Worm (Caenorhabditis elegans) whole organism, midembryonic: Measurements from ENCODE around the gene pals-30.
"Not testable (repeated sequence)": the region's sequence is repeated elsewhere in the genome, so short reads cannot be mapped to it uniquely, and the experiment has no call there.

ENCODE experiments used
- T22C8.4 ChIP-seq: fragments of 200-800 bp; sonication (Bioruptor generic); IDR thresholded peaks from 2 replicates; pipeline ENCODE4 v1.3.6; 2022; ENCODE audit warnings: missing genetic modification characterization, missing compliant biosample characterization
- cog-1 ChIP-seq: sonication (generic microtip); optimal IDR thresholded peaks from 2 replicates; lab custom pipeline; 2016; ENCODE audit warnings: missing genetic modification characterization, missing compliant biosample characterization
- flt-1 ChIP-seq: fragments of 200-800 bp; sonication (Bioruptor generic); IDR thresholded peaks from 2 replicates; pipeline ENCODE4 v1.3.6; 2022; ENCODE audit warnings: missing genetic modification characterization, missing compliant biosample characterization
- klf-2 ChIP-seq: fragments of 200-800 bp; sonication (Bioruptor generic); conservative IDR thresholded peaks from 2 replicates; pipeline ENCODE4 v1.3.6; 2022; ENCODE audit warnings: missing genetic modification reagents, missing genetic modification characterization, missing compliant biosample characterization
- med-1 ChIP-seq: sonication (generic microtip); optimal IDR thresholded peaks from 2 replicates; lab custom pipeline; 2017; ENCODE audit warnings: missing genetic modification characterization, mild to moderate bottlenecking, missing compliant biosample characterization, antibody characterized with exemption, missing genetic modification reagents; ENCODE audit not compliant: insufficient read depth
- ref-1 ChIP-seq: fragments of 200-800 bp; sonication (Bioruptor generic); conservative IDR thresholded peaks from 2 replicates; pipeline ENCODE4 v1.3.6; 2022; ENCODE audit warnings: missing genetic modification reagents, missing genetic modification characterization, missing compliant biosample characterization
- tab-1 ChIP-seq: fragments of 200-800 bp; sonication (Bioruptor generic); IDR thresholded peaks from 2 replicates; pipeline ENCODE4 v1.3.6; 2022; ENCODE audit warnings: missing genetic modification characterization, missing compliant biosample characterization
- ztf-23 ChIP-seq: fragments of 200-800 bp; sonication (Bioruptor generic); IDR thresholded peaks from 2 replicates; pipeline ENCODE4 v1.3.6; 2022; ENCODE audit warnings: missing genetic modification reagents, missing genetic modification characterization, missing compliant biosample characterization
- ztf-29 ChIP-seq: fragments of 200-800 bp; sonication (Bioruptor generic); IDR thresholded peaks from 2 replicates; pipeline ENCODE4 v1.3.6; 2022; ENCODE audit warnings: missing genetic modification reagents, missing genetic modification characterization, missing compliant biosample characterization

Gene pals-30

DNA sequence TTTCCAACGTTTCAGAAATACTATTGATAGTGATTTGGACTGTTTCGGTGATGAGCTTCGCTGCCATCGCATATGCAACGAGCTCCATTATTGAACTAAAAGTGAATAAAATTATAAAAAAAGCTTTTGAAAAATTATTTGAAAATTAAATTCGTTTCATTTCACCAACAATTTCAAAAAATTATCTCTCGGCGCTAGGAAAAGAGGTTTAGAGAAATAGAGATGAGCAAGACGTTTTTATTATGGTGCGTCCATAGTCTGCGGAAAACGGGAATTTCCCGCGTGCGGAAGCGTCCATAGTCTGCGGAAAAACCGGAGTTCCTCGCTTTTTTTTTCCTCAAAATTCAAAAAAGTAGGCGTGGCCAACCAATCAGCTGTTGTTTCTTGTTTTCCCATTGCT lies at the start of gene pals-30:
TSS of gene pals-30 (minus strand) at position 101 of the 400 bp plus-strand sequence.
- TF ChIP-seq cog-1 (tag; lab: Kevin White, UChicago); ztf-23; tab-1: not testable (repeated sequence)

DNA sequence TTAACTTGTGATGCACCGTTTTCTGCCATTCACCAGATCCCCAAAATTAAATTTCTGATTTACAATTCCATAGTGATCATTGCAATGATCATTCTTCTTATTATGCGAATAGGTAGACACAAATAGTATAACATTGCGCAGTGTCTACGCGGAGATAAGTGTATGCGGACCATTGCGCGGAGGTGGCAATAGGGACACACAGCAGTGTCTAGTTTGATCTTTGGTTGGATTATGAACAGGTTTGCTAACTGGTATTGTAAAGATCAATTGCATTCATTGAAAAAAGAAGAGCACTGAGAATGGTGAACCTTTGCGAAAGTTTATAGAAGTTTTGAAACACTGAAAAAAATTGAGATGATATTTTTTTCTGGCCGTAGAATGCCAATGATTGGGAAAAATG lies 47.6 kb upstream of the pals-30 start:
- TF ChIP-seq tab-1 = no peak
- no peak for TF ChIP-seq ztf-29 (GFP tag; lab: Robert Waterston, UW)
- TF ChIP-seq klf-2 (GFP tag; lab: Robert Waterston, UW) = no peak
- no peak for TF ChIP-seq cog-1 (tag; lab: Kevin White, UChicago)
- TF ChIP-seq ztf-23 = no peak
- no peak for TF ChIP-seq med-1 (GFP tag; lab: Kevin White, UChicago)
- no peak for TF ChIP-seq T22C8.4
- no peak for TF ChIP-seq ref-1
- no peak for TF ChIP-seq flt-1

DNA sequence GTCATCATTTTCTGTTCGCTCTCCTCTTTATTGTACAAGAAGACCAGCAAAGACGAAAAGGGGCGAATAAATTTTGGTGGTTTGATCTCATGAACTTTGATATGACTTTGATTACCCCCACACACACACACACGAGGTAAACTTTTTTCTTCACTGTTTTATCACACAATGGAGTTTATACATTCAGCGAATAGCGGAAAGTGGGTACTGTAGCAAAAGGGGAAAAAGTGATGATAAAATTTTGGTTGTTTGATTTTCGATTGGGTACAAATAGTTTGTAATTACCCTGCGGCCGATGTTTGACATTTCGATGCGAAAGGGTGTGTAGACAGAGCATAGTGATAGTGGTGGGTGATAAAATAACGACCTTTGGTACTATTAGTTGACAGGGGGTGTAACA lies 42.5 kb upstream of the pals-30 start:
- TF ChIP-seq flt-1 = no peak
- no peak for TF ChIP-seq ztf-29 (GFP tag; lab: Robert Waterston, UW)
- no peak for TF ChIP-seq med-1 (GFP tag; lab: Kevin White, UChicago)
- TF ChIP-seq tab-1 = no peak
- TF ChIP-seq cog-1 (tag; lab: Kevin White, UChicago) = no peak
- TF ChIP-seq klf-2 (GFP tag; lab: Robert Waterston, UW) = no peak
- no peak for TF ChIP-seq ztf-23
- no peak for TF ChIP-seq T22C8.4
- no peak for TF ChIP-seq ref-1

DNA sequence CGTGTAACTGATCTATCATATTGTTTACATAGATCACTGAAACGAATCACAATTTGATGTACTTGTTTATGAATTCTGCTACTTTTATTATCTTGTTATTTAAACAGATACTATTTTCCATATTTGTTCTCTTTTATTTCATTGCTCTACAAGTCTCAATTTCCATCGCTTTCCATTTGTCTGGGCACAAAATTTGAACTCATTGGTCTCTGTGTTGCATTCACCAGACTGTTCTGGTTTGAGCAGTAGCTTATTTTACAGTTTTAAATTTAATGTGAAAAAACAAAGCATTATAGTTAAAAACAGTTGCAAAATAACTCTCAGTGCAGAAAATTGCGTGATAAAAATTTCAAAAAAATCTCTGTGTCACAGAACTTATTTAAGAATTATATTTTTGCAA lies 35.8 kb upstream of the pals-30 start:
- TF ChIP-seq flt-1 (no peak), ref-1 (no peak), med-1 (GFP tag; lab: Kevin White, UChicago) (no peak), ztf-29 (GFP tag; lab: Robert Waterston, UW) (no peak), cog-1 (tag; lab: Kevin White, UChicago) (no peak), T22C8.4 (no peak), klf-2 (GFP tag; lab: Robert Waterston, UW) (no peak), tab-1 (no peak), ztf-23 (no peak)

DNA sequence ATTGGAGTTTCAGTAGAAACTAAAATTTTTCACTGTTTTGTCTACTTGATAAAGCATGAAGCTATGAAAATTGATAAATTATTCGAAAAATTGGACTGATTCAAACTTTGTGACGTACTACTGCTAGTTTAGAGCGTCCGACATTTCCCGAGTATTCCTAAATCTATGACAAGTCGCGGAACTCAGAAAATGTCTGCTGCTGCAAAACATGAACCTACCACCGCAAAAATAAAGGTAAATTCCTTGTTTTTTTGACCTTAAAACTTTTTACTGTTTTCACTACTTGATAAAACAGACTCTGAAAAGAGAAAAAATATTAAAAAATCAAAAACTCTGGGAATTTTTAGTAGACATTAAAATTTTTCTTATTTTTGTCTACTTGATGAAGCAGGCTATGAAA lies 35.0 kb upstream of the pals-30 start:
- no peak for TF ChIP-seq T22C8.4
- TF ChIP-seq ref-1 = no peak
- TF ChIP-seq flt-1 = no peak
- TF ChIP-seq klf-2 (GFP tag; lab: Robert Waterston, UW) = no peak
- TF ChIP-seq ztf-29 (GFP tag; lab: Robert Waterston, UW) = no peak
- TF ChIP-seq ztf-23 = no peak
- TF ChIP-seq cog-1 (tag; lab: Kevin White, UChicago) = no peak
- TF ChIP-seq med-1 (GFP tag; lab: Kevin White, UChicago) = no peak
- no peak for TF ChIP-seq tab-1

DNA sequence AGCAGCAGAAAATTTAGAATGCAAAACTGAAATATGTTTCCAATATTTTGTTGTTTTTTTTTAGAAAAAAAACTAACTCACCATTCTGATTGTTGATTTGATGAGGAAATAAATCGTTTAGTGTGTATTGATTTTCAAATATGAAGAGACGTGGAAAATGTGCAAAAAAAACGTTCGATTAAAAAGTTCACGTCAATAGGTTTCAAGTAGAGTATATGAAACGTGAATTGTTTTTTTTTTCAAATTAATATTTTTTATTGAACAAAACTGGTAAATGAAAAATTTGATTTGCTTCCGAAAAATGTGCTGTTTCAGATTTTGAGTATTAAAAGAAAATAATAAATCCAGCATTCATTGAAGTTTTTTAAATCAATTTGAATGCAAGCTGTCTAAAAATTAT lies 29.2 kb upstream of the pals-30 start, which contains the start of gene irld-18:
TSS of gene irld-18 (minus strand) at position 101 of the 400 bp plus-strand sequence.
- TF ChIP-seq klf-2 (GFP tag; lab: Robert Waterston, UW) = no peak
- no peak for TF ChIP-seq T22C8.4
- no peak for TF ChIP-seq ztf-23
- no peak for TF ChIP-seq flt-1
- no peak for TF ChIP-seq cog-1 (tag; lab: Kevin White, UChicago)
- TF ChIP-seq med-1 (GFP tag; lab: Kevin White, UChicago) = no peak
- no peak for TF ChIP-seq ztf-29 (GFP tag; lab: Robert Waterston, UW)
- no peak for TF ChIP-seq tab-1

DNA sequence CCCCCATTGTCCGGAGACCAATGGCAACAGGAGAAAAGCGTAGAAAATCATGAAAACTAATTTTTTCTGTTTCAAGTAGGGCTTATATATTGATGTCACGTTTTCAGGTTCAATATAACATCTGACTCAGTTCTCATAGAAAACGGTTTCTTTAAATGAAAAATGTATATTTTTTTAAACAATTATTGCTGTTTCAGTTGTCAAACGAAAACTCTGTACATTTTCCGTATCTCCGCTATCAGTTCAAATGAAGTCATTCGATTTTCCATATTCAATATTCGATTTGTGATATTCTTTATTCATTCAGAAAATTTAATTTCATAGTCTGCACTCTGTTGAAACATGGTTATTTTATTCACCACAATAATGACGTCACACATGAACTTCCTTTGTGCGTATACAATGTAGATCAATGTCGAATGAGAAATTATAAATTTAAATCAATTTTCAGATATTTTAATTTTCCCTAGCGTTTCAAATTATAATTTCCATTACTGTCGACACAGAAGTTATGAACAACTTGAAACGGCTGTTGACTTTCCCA lies 27.0 kb upstream of the pals-30 start, which contains the start of gene Y57G11B.8:
TSS of gene Y57G11B.8 (minus strand) at position 51 of the 544 bp plus-strand sequence.
- no peak for TF ChIP-seq ztf-23
- TF ChIP-seq ref-1 = no peak
- TF ChIP-seq klf-2 (GFP tag; lab: Robert Waterston, UW) = no peak
- TF ChIP-seq T22C8.4 = no peak
- TF ChIP-seq ztf-29 (GFP tag; lab: Robert Waterston, UW) = no peak
- TF ChIP-seq med-1 (GFP tag; lab: Kevin White, UChicago) = no peak
- no peak for TF ChIP-seq flt-1
- TF ChIP-seq tab-1 = no peak
- no peak for TF ChIP-seq cog-1 (tag; lab: Kevin White, UChicago)

DNA sequence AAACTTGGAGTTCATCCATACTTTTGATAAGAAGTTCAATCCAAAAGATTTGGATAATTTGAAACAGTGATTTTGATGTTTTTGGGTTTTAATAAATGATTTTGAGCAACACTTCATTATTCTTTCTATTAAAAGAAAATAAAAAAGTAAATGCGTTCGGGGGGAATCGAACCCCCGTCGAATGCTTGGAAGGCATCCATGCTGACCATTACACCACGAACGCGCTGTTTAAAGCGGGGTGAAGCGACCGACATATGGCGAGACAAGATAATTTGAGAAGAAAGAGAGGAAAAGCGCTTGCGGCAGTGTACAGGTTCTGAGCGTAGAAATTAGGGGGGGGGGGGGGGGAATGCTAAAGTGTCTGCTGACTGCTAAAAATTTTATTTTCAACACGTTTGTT lies 24.7 kb upstream of the pals-30 start:
- TF ChIP-seq klf-2 (GFP tag; lab: Robert Waterston, UW) (peak; percentile 80), T22C8.4 (peak; percentile 71), tab-1 (no peak), med-1 (GFP tag; lab: Kevin White, UChicago) (peak; percentile 30), ztf-23 (no peak), flt-1 (peak; percentile 83), ref-1 (no peak), cog-1 (tag; lab: Kevin White, UChicago) (no peak), ztf-29 (GFP tag; lab: Robert Waterston, UW) (peak; percentile 63; the same call in 1 of the 2 replicates)

DNA sequence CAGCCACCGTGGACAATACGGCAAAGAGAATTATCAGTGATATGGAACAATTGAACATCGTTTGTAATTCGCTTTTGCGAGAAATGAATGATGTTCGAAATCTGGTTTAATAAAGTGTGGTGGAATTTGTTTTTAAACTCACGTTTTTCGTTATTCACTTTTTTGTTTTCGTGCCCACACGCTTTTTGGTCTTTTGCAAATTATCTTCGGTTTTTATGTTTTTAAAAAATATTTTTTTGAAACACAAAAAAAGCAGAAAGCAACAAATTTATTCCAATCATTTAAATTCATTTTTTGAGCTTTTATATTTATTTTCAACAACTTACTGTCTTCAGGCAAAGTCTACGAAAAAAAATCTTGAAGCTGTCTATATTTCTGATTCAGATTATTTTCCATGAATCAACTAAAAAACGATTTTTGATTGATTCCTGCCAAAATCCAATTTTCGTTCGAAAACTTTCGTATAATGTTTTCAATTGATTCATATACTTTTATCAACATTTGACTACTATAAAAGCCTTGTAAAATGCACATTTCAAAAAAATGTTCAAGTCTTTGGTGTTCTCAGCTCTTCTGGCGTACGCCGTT lies 22.6 kb upstream of the pals-30 start, which contains the start of the genes Y57G11B.3 and Y57G11B.5:
TSS of gene Y57G11B.3 (minus strand) at position 101 of the 588 bp plus-strand sequence.
TSS of gene Y57G11B.5 (plus strand) at position 538 of the 588 bp plus-strand sequence.
- no peak for TF ChIP-seq ztf-29 (GFP tag; lab: Robert Waterston, UW)
- no peak for TF ChIP-seq T22C8.4
- no peak for TF ChIP-seq cog-1 (tag; lab: Kevin White, UChicago)
- no peak for TF ChIP-seq ztf-23
- no peak for TF ChIP-seq med-1 (GFP tag; lab: Kevin White, UChicago)
- TF ChIP-seq flt-1 = no peak
- no peak for TF ChIP-seq tab-1
- no peak for TF ChIP-seq klf-2 (GFP tag; lab: Robert Waterston, UW)
- TF ChIP-seq ref-1 = no peak

DNA sequence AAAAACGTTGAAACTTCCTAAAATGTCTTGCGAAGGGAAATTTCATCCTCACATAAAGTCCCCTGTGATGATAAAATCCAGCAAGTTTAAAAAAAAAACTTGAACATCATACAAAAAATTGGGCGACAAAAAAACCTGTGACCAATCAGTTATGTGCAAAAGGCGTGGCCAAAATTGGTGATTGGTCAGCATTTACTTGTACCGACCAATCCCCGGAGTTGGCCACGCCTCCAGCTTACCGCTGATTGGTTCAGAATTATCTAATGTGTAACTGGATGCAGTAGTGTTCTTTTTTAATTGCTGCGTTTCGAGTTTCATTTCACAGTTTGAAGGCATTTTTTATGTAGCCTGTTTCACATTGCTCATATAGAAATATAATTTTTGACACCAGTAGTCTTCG lies 21.3 kb upstream of the pals-30 start:
- TF ChIP-seq ztf-23 = no peak
- no peak for TF ChIP-seq ztf-29 (GFP tag; lab: Robert Waterston, UW)
- no peak for TF ChIP-seq cog-1 (tag; lab: Kevin White, UChicago)
- TF ChIP-seq flt-1 = no peak
- TF ChIP-seq klf-2 (GFP tag; lab: Robert Waterston, UW) = no peak
- TF ChIP-seq T22C8.4 = no peak
- no peak for TF ChIP-seq tab-1
- no peak for TF ChIP-seq ref-1
- TF ChIP-seq med-1 (GFP tag; lab: Kevin White, UChicago) = no peak
